Worm (Caenorhabditis elegans): ENCODE results near the gene col-118.
A peak's percentile ranks its signal among the peaks of the same experiment; 100 is the strongest.

col-118 gene

DNA sequence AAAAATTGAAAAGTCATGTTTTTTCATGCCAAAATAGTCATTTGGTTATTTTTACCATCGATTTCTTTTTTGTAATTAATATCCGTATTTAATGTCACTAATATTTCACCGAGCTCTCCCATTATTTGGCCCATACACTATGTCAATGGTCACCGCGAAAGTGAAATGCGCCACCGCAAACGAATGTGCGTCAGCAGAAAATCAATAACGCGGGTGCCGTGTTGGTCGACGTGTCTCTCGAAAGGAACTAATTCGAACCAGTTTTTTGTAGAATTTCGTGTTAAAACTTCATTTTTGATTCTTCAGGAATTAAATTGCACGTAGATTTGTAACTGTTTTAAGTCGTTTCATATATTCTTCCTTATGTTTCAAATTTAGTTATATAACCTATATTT is 21.4 kb upstream of the col-118 start:
- TF ChIP-seq hnd-1 (tag; optimal IDR thresholded peaks at IDR 0.05): no peak
- 0 out of 2 replicates have a peak, but pooled peaks have one; percentile 33 for TF ChIP-seq scrt-1 (GFP tag; IDR thresholded peaks at IDR 0.05)
- peak; percentile 35 for TF ChIP-seq F13C5.2 (tag; optimal IDR thresholded peaks at IDR 0.05)
- TF ChIP-seq hmbx-1 (tag; optimal IDR thresholded peaks at IDR 0.05): no peak
- TF ChIP-seq tbx-37 (GFP tag; conservative IDR thresholded peaks at IDR 0.05): 0 out of 2 replicates have a peak, but pooled peaks have one; percentile 14
- no peak for TF ChIP-seq B0310.2 (tag; optimal IDR thresholded peaks at IDR 0.05)
- no peak for TF ChIP-seq ceh-13 (GFP tag; optimal IDR thresholded peaks at IDR 0.05)
- TF ChIP-seq sea-1 (GFP tag; conservative IDR thresholded peaks at IDR 0.05): no peak
- TF ChIP-seq ama-1 (optimal IDR thresholded peaks at IDR 0.05): no peak
- no peak for TF ChIP-seq ceh-36 (tag; optimal IDR thresholded peaks at IDR 0.05)
- TF ChIP-seq hmg-4 (GFP tag; optimal IDR thresholded peaks at IDR 0.05): no peak

DNA sequence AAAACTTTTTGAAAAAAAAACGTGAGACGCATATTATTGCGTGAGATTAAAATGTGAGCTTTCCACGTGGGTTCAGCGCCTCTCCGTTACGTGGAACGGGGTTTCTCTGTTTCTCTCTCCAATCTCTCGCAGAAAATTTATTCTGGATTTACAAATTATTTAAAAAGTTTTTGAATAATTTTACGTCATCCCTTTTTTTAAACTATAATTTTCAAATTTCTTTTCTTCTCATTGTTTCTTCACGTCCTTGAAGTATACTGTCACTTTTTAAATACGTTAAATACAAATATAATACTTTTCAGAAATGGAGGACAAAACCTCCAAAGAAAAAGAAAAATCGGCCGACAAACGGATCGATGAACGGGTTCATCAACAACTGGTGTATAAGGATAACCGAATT is 20.5 kb upstream of the col-118 start, which contains the start of gene T28C6.7:
Gene T28C6.7 (plus strand): TSS at position 301 of the 400 bp plus-strand sequence.
- TF ChIP-seq ceh-13 (GFP tag; optimal IDR thresholded peaks at IDR 0.05) (no peak), aly-1 (tag; optimal IDR thresholded peaks at IDR 0.05) (no peak), hmg-4 (GFP tag; optimal IDR thresholded peaks at IDR 0.05) (no peak), tbx-11 (GFP tag; IDR thresholded peaks at IDR 0.05) (no peak), sea-1 (GFP tag; conservative IDR thresholded peaks at IDR 0.05) (no peak), F13C5.2 (tag; optimal IDR thresholded peaks at IDR 0.05) (no peak), flt-1 (GFP tag; IDR thresholded peaks at IDR 0.05) (no peak), tra-4 (tag; optimal IDR thresholded peaks at IDR 0.05) (no peak), hnd-1 (tag; optimal IDR thresholded peaks at IDR 0.05) (no peak), pes-1 (GFP tag; IDR thresholded peaks at IDR 0.05) (no peak), ets-7 (tag; optimal IDR thresholded peaks at IDR 0.05) (no peak), B0310.2 (tag; optimal IDR thresholded peaks at IDR 0.05) (no peak), ceh-36 (tag; optimal IDR thresholded peaks at IDR 0.05) (no peak), tbx-37 (GFP tag; conservative IDR thresholded peaks at IDR 0.05) (no peak), ama-1 (optimal IDR thresholded peaks at IDR 0.05) (no peak)

DNA sequence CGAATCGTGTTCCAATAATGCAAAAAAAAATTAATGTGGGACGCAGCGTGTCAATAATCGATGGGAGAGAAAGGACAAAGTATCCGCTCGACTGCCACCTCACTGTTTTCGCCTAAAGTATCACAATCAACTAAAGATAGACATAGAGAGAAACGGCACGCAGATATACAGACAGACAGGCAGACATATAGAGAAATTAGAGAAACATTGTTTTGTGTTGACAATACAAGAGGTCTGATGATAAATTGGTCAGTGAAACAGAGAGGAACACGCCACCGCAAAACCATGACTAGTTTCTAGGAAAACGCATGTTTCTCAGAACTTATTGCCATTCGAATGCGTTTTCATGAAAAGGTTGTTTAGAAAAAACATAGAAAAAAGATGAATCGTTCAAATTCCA is 17.4 kb upstream of the col-118 start, which contains the start of gene T28C6.8:
Gene T28C6.8 (minus strand): TSS at position 137 of the 400 bp plus-strand sequence.
- TF ChIP-seq ceh-36 (tag; optimal IDR thresholded peaks at IDR 0.05) (no peak), pes-1 (GFP tag; IDR thresholded peaks at IDR 0.05) (no peak), aly-1 (tag; optimal IDR thresholded peaks at IDR 0.05) (no peak), hmg-4 (GFP tag; optimal IDR thresholded peaks at IDR 0.05) (no peak), ceh-13 (GFP tag; optimal IDR thresholded peaks at IDR 0.05) (no peak), hnd-1 (tag; optimal IDR thresholded peaks at IDR 0.05) (no peak), tbx-11 (GFP tag; IDR thresholded peaks at IDR 0.05) (no peak), sea-1 (GFP tag; conservative IDR thresholded peaks at IDR 0.05) (no peak), ama-1 (optimal IDR thresholded peaks at IDR 0.05) (no peak), hmbx-1 (tag; optimal IDR thresholded peaks at IDR 0.05) (no peak), scrt-1 (GFP tag; IDR thresholded peaks at IDR 0.05) (no peak), tbx-37 (GFP tag; conservative IDR thresholded peaks at IDR 0.05) (no peak), tra-4 (tag; optimal IDR thresholded peaks at IDR 0.05) (no peak), flt-1 (GFP tag; IDR thresholded peaks at IDR 0.05) (no peak), F13C5.2 (tag; optimal IDR thresholded peaks at IDR 0.05) (no peak), B0310.2 (tag; optimal IDR thresholded peaks at IDR 0.05) (no peak), ets-7 (tag; optimal IDR thresholded peaks at IDR 0.05) (no peak)

DNA sequence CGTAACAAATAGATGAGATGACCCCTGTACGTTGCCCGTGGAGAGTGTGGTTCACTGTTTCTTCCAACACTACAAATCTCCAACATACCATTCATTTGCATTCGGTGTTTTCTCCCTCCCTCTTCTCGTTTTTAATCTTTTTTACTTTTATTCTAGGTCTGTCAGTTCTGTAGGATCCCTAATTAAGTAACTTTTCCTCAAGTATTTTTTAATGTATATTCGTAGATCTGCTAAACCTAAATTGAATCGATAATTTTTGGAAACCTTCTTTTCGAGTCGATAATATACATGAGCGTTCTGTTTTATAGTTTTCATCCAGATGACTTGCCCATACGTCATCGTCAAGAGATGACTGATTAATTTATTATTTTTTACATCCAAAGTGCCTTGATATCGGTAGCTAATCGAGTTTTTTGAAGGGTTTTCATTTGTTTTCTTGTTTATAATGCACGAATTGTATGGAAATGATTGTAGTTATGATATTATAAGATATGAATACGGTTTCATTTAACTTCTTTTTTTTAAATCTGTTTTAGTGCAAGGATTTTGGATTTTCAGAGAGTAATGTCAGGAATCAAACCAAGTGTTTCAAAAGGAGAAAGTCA is 7.8 kb upstream of the col-118 start, which contains the start of the genes T28C6.11 and T11B7.1:
Gene T28C6.11 (minus strand): TSS at position 101 of the 605 bp plus-strand sequence.
Gene T11B7.1 (plus strand): TSS at position 555 of the 605 bp plus-strand sequence.
- TF ChIP-seq F13C5.2 (tag; optimal IDR thresholded peaks at IDR 0.05) (no peak), hnd-1 (tag; optimal IDR thresholded peaks at IDR 0.05) (no peak), tbx-11 (GFP tag; IDR thresholded peaks at IDR 0.05) (no peak), pes-1 (GFP tag; IDR thresholded peaks at IDR 0.05) (no peak), ceh-36 (tag; optimal IDR thresholded peaks at IDR 0.05) (no peak), scrt-1 (GFP tag; IDR thresholded peaks at IDR 0.05) (no peak), ets-7 (tag; optimal IDR thresholded peaks at IDR 0.05) (no peak), tbx-37 (GFP tag; conservative IDR thresholded peaks at IDR 0.05) (no peak), hmbx-1 (tag; optimal IDR thresholded peaks at IDR 0.05) (no peak), hmg-4 (GFP tag; optimal IDR thresholded peaks at IDR 0.05) (no peak), sea-1 (GFP tag; conservative IDR thresholded peaks at IDR 0.05) (no peak), aly-1 (tag; optimal IDR thresholded peaks at IDR 0.05) (no peak), tra-4 (tag; optimal IDR thresholded peaks at IDR 0.05) (no peak), ama-1 (optimal IDR thresholded peaks at IDR 0.05) (no peak)

ce11 chrIV:8844457-8844856 is 3.6 kb upstream of the col-118 start, which contains the start of gene T11B7.2:
Gene T11B7.2, minus strand, starts transcription at chrIV:8844557.
- no peak for TF ChIP-seq ceh-36 (tag; optimal IDR thresholded peaks at IDR 0.05)
- TF ChIP-seq F13C5.2 (tag; optimal IDR thresholded peaks at IDR 0.05): no peak
- TF ChIP-seq aly-1 (tag; optimal IDR thresholded peaks at IDR 0.05): no peak
- TF ChIP-seq tra-4 (tag; optimal IDR thresholded peaks at IDR 0.05): no peak
- no peak for TF ChIP-seq hmbx-1 (tag; optimal IDR thresholded peaks at IDR 0.05)
- no peak for TF ChIP-seq hmg-4 (GFP tag; optimal IDR thresholded peaks at IDR 0.05)
- no peak for TF ChIP-seq ets-7 (tag; optimal IDR thresholded peaks at IDR 0.05)
- no peak for TF ChIP-seq pes-1 (GFP tag; IDR thresholded peaks at IDR 0.05)
- TF ChIP-seq B0310.2 (tag; optimal IDR thresholded peaks at IDR 0.05): no peak
- no peak for TF ChIP-seq flt-1 (GFP tag; IDR thresholded peaks at IDR 0.05)
- TF ChIP-seq hnd-1 (tag; optimal IDR thresholded peaks at IDR 0.05): no peak

ce11 chrIV:8845922-8846321 is 2.1 kb upstream of the col-118 start:
- no peak for TF ChIP-seq scrt-1 (GFP tag; IDR thresholded peaks at IDR 0.05)
- no peak for TF ChIP-seq ama-1 (optimal IDR thresholded peaks at IDR 0.05)
- TF ChIP-seq ceh-13 (GFP tag; optimal IDR thresholded peaks at IDR 0.05): no peak
- no peak for TF ChIP-seq aly-1 (tag; optimal IDR thresholded peaks at IDR 0.05)
- TF ChIP-seq flt-1 (GFP tag; IDR thresholded peaks at IDR 0.05): no peak
- no peak for TF ChIP-seq hnd-1 (tag; optimal IDR thresholded peaks at IDR 0.05)
- no peak for TF ChIP-seq sea-1 (GFP tag; conservative IDR thresholded peaks at IDR 0.05)
- TF ChIP-seq hmg-4 (GFP tag; optimal IDR thresholded peaks at IDR 0.05): no peak
- no peak for TF ChIP-seq pes-1 (GFP tag; IDR thresholded peaks at IDR 0.05)

ce11 chrIV:8848983-8849382 is 965 bp downstream of the col-118 start:
- no peak for TF ChIP-seq F13C5.2 (tag; optimal IDR thresholded peaks at IDR 0.05)
- TF ChIP-seq ets-7 (tag; optimal IDR thresholded peaks at IDR 0.05): no peak
- no peak for TF ChIP-seq ceh-36 (tag; optimal IDR thresholded peaks at IDR 0.05)
